Fruit fly (Drosophila melanogaster): ENCODE data around the gene Sugb.

Sugb gene

dm6 chr3L:11711059-11711628 is 27.4 kb downstream of the Sugb start, which contains the start of gene crim (continued):
- TF ChIP-seq Doc2 (GFP tag; IDR thresholded peaks at IDR 0.05) (no peak), CG17829 (tag; optimal IDR thresholded peaks at IDR 0.05) (peak; percentile 43), CG15073 (GFP tag; optimal IDR thresholded peaks at IDR 0.05) (no peak), so (GFP tag; IDR thresholded peaks at IDR 0.05) (0 out of 3 replicates have a peak, but pooled peaks have one; percentile 34), az2 (GFP tag; optimal IDR thresholded peaks at IDR 0.05) (no peak), CG4617 (GFP tag; optimal IDR thresholded peaks at IDR 0.05; ENCODE audit: borderline replicate concordance) (peak; percentile 61), CG3847 (GFP tag; IDR thresholded peaks at IDR 0.05) (0 out of 2 replicates have a peak, but pooled peaks have one; percentile 39), CG13287 (GFP tag; IDR thresholded peaks at IDR 0.05; ENCODE audit: partially characterized antibody) (peak; percentile 50; the same call in 1 of the 2 replicates), CG2116 (GFP tag; optimal IDR thresholded peaks at IDR 0.05) (peak; percentile 32), dati (GFP tag; IDR thresholded peaks at IDR 0.05) (no peak), MESR4 (GFP tag; optimal IDR thresholded peaks at IDR 0.05) (peak; percentile 88), CG11560 (tag; IDR thresholded peaks at IDR 0.05) (no peak), CG16815 (GFP tag; optimal IDR thresholded peaks at IDR 0.05) (no peak), Oli (tag; optimal IDR thresholded peaks at IDR 0.05) (no peak), CG15514 (GFP tag; optimal IDR thresholded peaks at IDR 0.05) (peak; percentile 74), vvl (GFP tag; IDR thresholded peaks at IDR 0.05) (0 out of 2 replicates have a peak, but pooled peaks have one; percentile 18), CG10321 (GFP tag; IDR thresholded peaks at IDR 0.05) (no peak), Bgb (GFP tag; IDR thresholded peaks at IDR 0.05; ENCODE audit: partially characterized antibody) (peak; percentile 30; the same call in 1 of the 2 replicates), BEAF-32 (GFP tag; optimal IDR thresholded peaks at IDR 0.05) (peak; percentile 34), Myb (GFP tag; optimal IDR thresholded peaks at IDR 0.05) (peak; percentile 26), ci (GFP tag; IDR thresholded peaks at IDR 0.05) (peak; percentile 23; the same call in 1 of the 3 replicates), CG1603 (tag; optimal IDR thresholded peaks at IDR 0.05) (peak; percentile 62), gce (GFP tag; IDR thresholded peaks at IDR 0.05) (no peak), sens (GFP tag) (peak; percentile 25), CG16779 (GFP tag; IDR thresholded peaks at IDR 0.05) (no peak), CG12104 (GFP tag; optimal IDR thresholded peaks at IDR 0.05) (no peak), Neu2 (GFP tag; optimal IDR thresholded peaks at IDR 0.05; ENCODE audit: borderline replicate concordance) (no peak), C15 (GFP tag; IDR thresholded peaks at IDR 0.05) (no peak), ara (GFP tag; IDR thresholded peaks at IDR 0.05) (no peak), Awh (GFP tag; IDR thresholded peaks at IDR 0.05) (0 out of 2 replicates have a peak, but pooled peaks have one; percentile 38), CG12391 (tag; optimal IDR thresholded peaks at IDR 0.05) (peak; percentile 11), CG4328 (GFP tag; optimal IDR thresholded peaks at IDR 0.05) (peak; percentile 7), CG9797 (GFP tag; optimal IDR thresholded peaks at IDR 0.05) (peak; percentile 93), CrebB (tag; optimal IDR thresholded peaks at IDR 0.05) (no peak), lbe (GFP tag; optimal IDR thresholded peaks at IDR 0.05) (peak; percentile 34), Stat92E (GFP tag; optimal IDR thresholded peaks at IDR 0.05) (peak in 1 of 3 experiments; percentile 68)

- TF ChIP-seq pros (GFP tag; optimal IDR thresholded peaks at IDR 0.05) (no peak), Atf6 (GFP tag; IDR thresholded peaks at IDR 0.05) (peak; percentile 54; the same call in 1 of the 2 replicates), sob (GFP tag; IDR thresholded peaks at IDR 0.05) (0 out of 2 replicates have a peak, but pooled peaks have one; percentile 37), lov (optimal IDR thresholded peaks at IDR 0.05) (no peak), lov (GFP tag; IDR thresholded peaks at IDR 0.05) (no peak), Rfx (GFP tag; IDR thresholded peaks at IDR 0.05) (peak; percentile 37; the same call in 1 of the 2 replicates), CG17568 (GFP tag; optimal IDR thresholded peaks at IDR 0.05) (no peak), aop (GFP tag; IDR thresholded peaks at IDR 0.05) (no peak), ci (GFP tag; IDR thresholded peaks at IDR 0.05) (peak; percentile 54; the same call in 1 of the 3 replicates), CG8281 (tag; optimal IDR thresholded peaks at IDR 0.05) (no peak), CG10543 (GFP tag; optimal IDR thresholded peaks at IDR 0.05) (peak; percentile 10), Mrtf (GFP tag; IDR thresholded peaks at IDR 0.05) (no peak), CG3407 (GFP tag; optimal IDR thresholded peaks at IDR 0.05) (no peak), CG13894 (tag; optimal IDR thresholded peaks at IDR 0.05) (peak; percentile 24), CG3838 (GFP tag; optimal IDR thresholded peaks at IDR 0.05) (no peak), tio (GFP tag; optimal IDR thresholded peaks at IDR 0.05) (no peak)
Observed at dm6 chr3L:11711789-11712188, 28.0 kb downstream of the Sugb start.

All from whole organism, embryonic.